Fruit fly (Drosophila melanogaster) whole organism, embryonic: Measurements from ENCODE around the gene OtopLc.
A peak's percentile ranks its signal among the peaks of the same experiment; 100 is the strongest.

Experiments
- ATbp ChIP-seq: fragments of 200-800 bp; sonication (Bioruptor generic); optimal IDR thresholded peaks from 2 replicates; lab custom pipeline; 2017; ENCODE audit warnings: missing biosample characterization, mild to moderate bottlenecking, missing genetic modification characterization, missing genetic modification reagents
- CG1024 ChIP-seq: fragments of 200-800 bp; sonication (Bioruptor generic); IDR thresholded peaks from 2 replicates; pipeline ENCODE4 v1.3.6; 2022; ENCODE audit warnings: missing biosample characterization, missing genetic modification characterization
- CG12236 ChIP-seq: fragments of 200-800 bp; sonication (Bioruptor generic); optimal IDR thresholded peaks from 2 replicates; lab custom pipeline; 2016; ENCODE audit warnings: missing biosample characterization, missing genetic modification characterization
- CG12659 ChIP-seq: fragments of 200-800 bp; sonication (Bioruptor generic); optimal IDR thresholded peaks from 3 replicates; lab custom pipeline; 2017; ENCODE audit warnings: mild to moderate bottlenecking, missing biosample characterization, missing genetic modification reagents, missing genetic modification characterization
- CG17385 ChIP-seq: fragments of 200-800 bp; sonication (Bioruptor generic); optimal IDR thresholded peaks from 3 replicates; lab custom pipeline; 2018; ENCODE audit warnings: missing biosample characterization, mild to moderate bottlenecking, missing genetic modification characterization
- CG17568 ChIP-seq: fragments of 200-800 bp; sonication (Bioruptor generic); optimal IDR thresholded peaks from 2 replicates; lab custom pipeline; 2018; ENCODE audit warnings: missing biosample characterization, mild to moderate bottlenecking, missing genetic modification characterization, moderate library complexity
- CG18619 ChIP-seq: fragments of 200-800 bp; sonication (Bioruptor generic); optimal IDR thresholded peaks from 3 replicates; lab custom pipeline; 2017; ENCODE audit warnings: missing biosample characterization, mild to moderate bottlenecking, missing genetic modification characterization
- CG18764 ChIP-seq: fragments of 200-800 bp; sonication (Bioruptor generic); optimal IDR thresholded peaks from 3 replicates; lab custom pipeline; 2016; ENCODE audit warnings: missing biosample characterization, missing genetic modification characterization
- CG3281 ChIP-seq: fragments of 200-800 bp; sonication (Bioruptor generic); optimal IDR thresholded peaks from 3 replicates; lab custom pipeline; 2017; ENCODE audit warnings: missing biosample characterization, mild to moderate bottlenecking, missing genetic modification characterization
- CG42726 ChIP-seq: fragments of 200-800 bp; sonication (Bioruptor generic); IDR thresholded peaks from 2 replicates; pipeline ENCODE4 v1.3.6; 2022; ENCODE audit warnings: missing biosample characterization, missing genetic modification characterization; ENCODE audit not compliant: partially characterized antibody
- CG4730 ChIP-seq: fragments of 200-800 bp; sonication (Bioruptor generic); IDR thresholded peaks from 2 replicates; pipeline ENCODE4 v1.3.6; 2022; ENCODE audit warnings: missing biosample characterization, missing genetic modification characterization
- CG9817 ChIP-seq: fragments of 200-800 bp; sonication (Bioruptor generic); optimal IDR thresholded peaks from 2 replicates; lab custom pipeline; 2018; ENCODE audit warnings: missing biosample characterization, mild to moderate bottlenecking, missing genetic modification characterization, moderate library complexity
- CG9876 ChIP-seq: fragments of 200-800 bp; sonication (Bioruptor generic); optimal IDR thresholded peaks from 2 replicates; lab custom pipeline; 2016; ENCODE audit warnings: missing biosample characterization, missing genetic modification characterization
- Camta ChIP-seq: fragments of 200-800 bp; sonication (Bioruptor generic); optimal IDR thresholded peaks from 2 replicates; lab custom pipeline; 2016; ENCODE audit warnings: missing biosample characterization, missing genetic modification characterization
- CoRest ChIP-seq: fragments of 200-800 bp; sonication (Bioruptor generic); optimal IDR thresholded peaks from 3 replicates; lab custom pipeline; 2018; ENCODE audit warnings: missing biosample characterization, mild to moderate bottlenecking, missing genetic modification characterization, moderate library complexity
- D19A ChIP-seq: fragments of 200-800 bp; optimal IDR thresholded peaks from 3 replicates; lab custom pipeline; 2019; ENCODE audit warnings: missing biosample characterization, mild to moderate bottlenecking, missing genetic modification characterization, moderate library complexity
- Dad ChIP-seq: fragments of 200-800 bp; sonication (Bioruptor generic); optimal IDR thresholded peaks from 3 replicates; lab custom pipeline; 2016; ENCODE audit warnings: missing biosample characterization, missing genetic modification characterization
- Dek ChIP-seq: fragments of 200-800 bp; sonication (Bioruptor generic); optimal IDR thresholded peaks from 3 replicates; lab custom pipeline; 2019; ENCODE audit warnings: missing biosample characterization, mild to moderate bottlenecking, missing genetic modification characterization, moderate library complexity
- Dp ChIP-seq: fragments of 200-800 bp; sonication (Bioruptor generic); optimal IDR thresholded peaks from 2 replicates; lab custom pipeline; 2018; ENCODE audit warnings: missing biosample characterization, mild to moderate bottlenecking, missing genetic modification characterization, moderate library complexity
- E2f1 ChIP-seq: fragments of 200-800 bp; sonication (Bioruptor generic); IDR thresholded peaks from 2 replicates; pipeline ENCODE4 v1.3.6; 2022; ENCODE audit warnings: missing biosample characterization, missing genetic modification characterization
- E2f2 ChIP-seq: fragments of 200-800 bp; sonication (Bioruptor generic); IDR thresholded peaks from 2 replicates; pipeline ENCODE4 v1.3.6; 2022; ENCODE audit warnings: missing biosample characterization, missing genetic modification characterization
- Fer3 ChIP-seq: fragments of 200-800 bp; sonication (Bioruptor generic); optimal IDR thresholded peaks from 2 replicates; lab custom pipeline; 2018; ENCODE audit warnings: missing biosample characterization, mild to moderate bottlenecking, missing genetic modification characterization, moderate library complexity
- HLH4C ChIP-seq: fragments of 200-800 bp; sonication (Bioruptor generic); IDR thresholded peaks from 3 replicates; pipeline ENCODE4 v1.3.6; 2022; ENCODE audit warnings: missing biosample characterization, missing genetic modification characterization; ENCODE audit not compliant: partially characterized antibody
- Hmx ChIP-seq: fragments of 200-800 bp; sonication (Bioruptor generic); optimal IDR thresholded peaks from 2 replicates; lab custom pipeline; 2016; ENCODE audit warnings: missing biosample characterization, missing genetic modification characterization
- Hsf ChIP-seq: fragments of 200-800 bp; sonication (Bioruptor generic); optimal IDR thresholded peaks from 3 replicates; lab custom pipeline; 2016; ENCODE audit warnings: missing biosample characterization, missing genetic modification characterization
- Taf1 ChIP-seq: fragments of 200-800 bp; sonication (Bioruptor generic); IDR thresholded peaks from 2 replicates; pipeline ENCODE4 v1.3.6; 2022; ENCODE audit warnings: missing biosample characterization, missing genetic modification characterization
- Trl ChIP-seq, 3 experiments: fragments of >200 bp in 2 of 3; fragments of 200-800 bp in 1 of 3; sonication (Bioruptor generic) in 1 of 3; optimal IDR thresholded peaks; 2 replicates in 1 of 3; 3 replicates in 2 of 3; lab custom pipeline; 2016 to 2017; ENCODE audit warnings: missing biosample characterization in 1 of 3, missing genetic modification characterization in 1 of 3
- Xbp1 ChIP-seq: fragments of 200-800 bp; sonication (Bioruptor generic); optimal IDR thresholded peaks from 3 replicates; lab custom pipeline; 2016; ENCODE audit warnings: missing biosample characterization, mild to moderate bottlenecking, missing genetic modification characterization
- ap ChIP-seq: fragments of 200-800 bp; sonication (Bioruptor generic); IDR thresholded peaks from 2 replicates; pipeline ENCODE4 v1.3.6; 2022; ENCODE audit warnings: missing biosample characterization, missing genetic modification characterization
- ase ChIP-seq: fragments of 200-800 bp; sonication (Bioruptor generic); IDR thresholded peaks from 3 replicates; pipeline ENCODE4 v1.3.6; 2022; ENCODE audit warnings: missing biosample characterization, missing genetic modification characterization
- br ChIP-seq: fragments of >200 bp; optimal IDR thresholded peaks from 2 replicates; lab custom pipeline; 2017
- btn ChIP-seq: fragments of 200-800 bp; sonication (Bioruptor generic); optimal IDR thresholded peaks from 2 replicates; lab custom pipeline; 2016; ENCODE audit warnings: missing biosample characterization, missing genetic modification characterization
- cato ChIP-seq: fragments of 200-800 bp; sonication (Bioruptor generic); optimal IDR thresholded peaks from 2 replicates; lab custom pipeline; 2016; ENCODE audit warnings: missing biosample characterization, missing genetic modification characterization, borderline replicate concordance
- dimm ChIP-seq: fragments of 200-800 bp; sonication (Bioruptor generic); IDR thresholded peaks from 2 replicates; pipeline ENCODE4 v1.3.6; 2022; ENCODE audit warnings: missing biosample characterization, missing genetic modification characterization
- dmrt11E ChIP-seq: fragments of 200-800 bp; sonication (Bioruptor generic); optimal IDR thresholded peaks from 3 replicates; lab custom pipeline; 2018; ENCODE audit warnings: missing biosample characterization, mild to moderate bottlenecking, missing genetic modification characterization, moderate library complexity
- emc ChIP-seq: fragments of 200-800 bp; sonication (Bioruptor generic); optimal IDR thresholded peaks from 2 replicates; lab custom pipeline; 2016; ENCODE audit warnings: missing biosample characterization, missing genetic modification characterization
- esg ChIP-seq: fragments of 200-800 bp; sonication (Bioruptor generic); conservative IDR thresholded peaks from 2 replicates; pipeline ENCODE4 v1.3.6; 2022; ENCODE audit warnings: missing biosample characterization, missing genetic modification characterization
- eyg ChIP-seq: fragments of 200-800 bp; sonication (Bioruptor generic); optimal IDR thresholded peaks from 3 replicates; lab custom pipeline; 2016; ENCODE audit warnings: missing biosample characterization, missing genetic modification characterization
- fd64A ChIP-seq: fragments of 200-800 bp; sonication (Bioruptor generic); optimal IDR thresholded peaks from 3 replicates; lab custom pipeline; 2018; ENCODE audit warnings: missing biosample characterization, mild to moderate bottlenecking, missing genetic modification characterization
- ham ChIP-seq: fragments of 200-800 bp; sonication (Bioruptor generic); IDR thresholded peaks from 2 replicates; pipeline ENCODE4 v1.3.6; 2022; ENCODE audit warnings: missing biosample characterization, missing genetic modification characterization
- nau ChIP-seq: fragments of 200-800 bp; sonication (Bioruptor generic); optimal IDR thresholded peaks from 3 replicates; lab custom pipeline; 2017; ENCODE audit warnings: missing biosample characterization, mild to moderate bottlenecking, missing genetic modification characterization, missing genetic modification reagents
- nom ChIP-seq: fragments of 200-800 bp; sonication (Bioruptor generic); optimal IDR thresholded peaks from 2 replicates; lab custom pipeline; 2017; ENCODE audit warnings: missing biosample characterization, missing genetic modification characterization, mild to moderate bottlenecking, moderate library complexity, missing genetic modification reagents
- odd ChIP-seq: fragments of 200-800 bp; sonication (Bioruptor generic); optimal IDR thresholded peaks from 2 replicates; lab custom pipeline; 2017; ENCODE audit warnings: missing biosample characterization, mild to moderate bottlenecking, missing genetic modification characterization
- pan ChIP-seq, 4 experiments: fragments of >200 bp in 3 of 4; fragments of 200-800 bp in 1 of 4; sonication (Bioruptor generic) in 1 of 4; optimal IDR thresholded peaks in 3 of 4; IDR thresholded peaks in 1 of 4; 2 replicates each; pipeline versions ENCODE4 v1.3.6 to Lab custom; 2017 to 2022; ENCODE audit warnings: missing biosample characterization in 2 of 4, missing genetic modification characterization in 2 of 4, mixed read lengths in 1 of 4
- scrt ChIP-seq: fragments of 200-800 bp; sonication (Bioruptor generic); optimal IDR thresholded peaks from 2 replicates; lab custom pipeline; 2018; ENCODE audit warnings: missing biosample characterization, mild to moderate bottlenecking, missing genetic modification characterization, moderate library complexity
- seq ChIP-seq: fragments of 200-800 bp; sonication (Bioruptor generic); IDR thresholded peaks from 2 replicates; pipeline ENCODE4 v1.3.6; 2022; ENCODE audit warnings: missing biosample characterization, missing genetic modification characterization
- slp2 ChIP-seq: fragments of 200-800 bp; sonication (Bioruptor generic); optimal IDR thresholded peaks from 2 replicates; lab custom pipeline; 2016; ENCODE audit warnings: missing biosample characterization, missing genetic modification characterization
- sob ChIP-seq: fragments of 200-800 bp; sonication (Bioruptor generic); IDR thresholded peaks from 2 replicates; pipeline ENCODE4 v1.3.6; 2022; ENCODE audit warnings: missing biosample characterization, missing genetic modification characterization
- wor ChIP-seq: fragments of 200-800 bp; sonication (Bioruptor generic); IDR thresholded peaks from 2 replicates; pipeline ENCODE4 v1.3.6; 2022; ENCODE audit warnings: missing biosample characterization, missing genetic modification characterization

OtopLc gene

dm6 chrX:5696436-5697022, 33.9 kb upstream of the OtopLc start (continued):
- TF ChIP-seq br (lab: Kevin White, UChicago) (no peak), D19A (tag; lab: Kevin White, UChicago) (peak; percentile 69), nom (GFP tag; lab: Kevin White, UChicago) (peak; percentile 97), CoRest (tag; lab: Kevin White, UChicago) (peak; percentile 95), nau (GFP tag; lab: Kevin White, UChicago) (peak; percentile 84), cato (peak; percentile 92), sob (GFP tag; lab: Robert Waterston, UW) (peak; percentile 96), HLH4C (no peak), dimm (GFP tag; lab: Robert Waterston, UW) (peak; percentile 86), pan (optimal IDR thresholded peaks at IDR 0.05; lab: Kevin White, UChicago) (no peak), pan (GFP tag; optimal IDR thresholded peaks at IDR 0.05 in 1 of 2, IDR thresholded peaks at IDR 0.05 in 1 of 2) (peak in 1 of 2 experiments; percentile 96), E2f2 (GFP tag; lab: Robert Waterston, UW) (peak; percentile 77; the same call in 1 of the 2 replicates), ham (GFP tag; lab: Robert Waterston, UW) (peak; percentile 81), dmrt11E (tag; lab: Kevin White, UChicago) (peak; percentile 96), Fer3 (tag; lab: Kevin White, UChicago) (peak; percentile 90), slp2 (GFP tag; lab: Kevin White, UChicago) (peak; percentile 97), odd (GFP tag; lab: Kevin White, UChicago) (peak; percentile 93), btn (GFP tag; lab: Kevin White, UChicago) (peak; percentile 97), fd64A (GFP tag; lab: Kevin White, UChicago) (peak; percentile 84), CG1024 (GFP tag; lab: Robert Waterston, UW) (peak; percentile 96), Hsf (peak; percentile 98), CG12659 (peak; percentile 96), emc (GFP tag; lab: Kevin White, UChicago) (peak; percentile 95), CG3281 (GFP tag; lab: Kevin White, UChicago) (peak; percentile 88), CG4730 (GFP tag; lab: Robert Waterston, UW) (peak; percentile 96), CG42726 (no peak), E2f1 (GFP tag; lab: Robert Waterston, UW) (peak; percentile 94), CG18619 (GFP tag; lab: Kevin White, UChicago) (peak; percentile 94), CG18764 (GFP tag; lab: Kevin White, UChicago) (peak; percentile 95), CG9817 (tag; lab: Kevin White, UChicago) (peak; percentile 93), wor (GFP tag; lab: Robert Waterston, UW) (peak; percentile 86), CG9876 (GFP tag; lab: Kevin White, UChicago) (peak; percentile 98), Dp (GFP tag; lab: Kevin White, UChicago) (no peak), Taf1 (GFP tag; lab: Robert Waterston, UW) (peak; percentile 63; the same call in 1 of the 2 replicates), Hmx (GFP tag; lab: Kevin White, UChicago) (peak; percentile 91), Camta (peak; percentile 97), ATbp (GFP tag; lab: Kevin White, UChicago) (peak; percentile 95), ase (GFP tag; lab: Robert Waterston, UW) (peak; percentile 94), CG12236 (GFP tag; lab: Kevin White, UChicago) (peak; percentile 97), Trl (optimal IDR thresholded peaks at IDR 0.05; lab: Kevin White, UChicago) (no peak), Trl (GFP tag; optimal IDR thresholded peaks at IDR 0.05; lab: Kevin White, UChicago) (peak; percentile 99), seq (GFP tag; lab: Robert Waterston, UW) (peak; percentile 94), CG17385 (GFP tag; lab: Kevin White, UChicago) (peak; percentile 92), Dek (tag; lab: Kevin White, UChicago) (peak; percentile 88), Xbp1 (GFP tag; lab: Kevin White, UChicago) (peak; percentile 97), Dad (peak; percentile 97), ap (GFP tag; lab: Robert Waterston, UW) (peak; percentile 94), CG17568 (peak; percentile 89), esg (GFP tag; lab: Robert Waterston, UW) (peak; percentile 95), eyg (GFP tag; lab: Kevin White, UChicago) (peak; percentile 91), scrt (GFP tag; lab: Kevin White, UChicago) (peak; percentile 90)
